Fruit fly (Drosophila melanogaster): ENCODE data around the gene RfC38.

Gene RfC38

DNA sequence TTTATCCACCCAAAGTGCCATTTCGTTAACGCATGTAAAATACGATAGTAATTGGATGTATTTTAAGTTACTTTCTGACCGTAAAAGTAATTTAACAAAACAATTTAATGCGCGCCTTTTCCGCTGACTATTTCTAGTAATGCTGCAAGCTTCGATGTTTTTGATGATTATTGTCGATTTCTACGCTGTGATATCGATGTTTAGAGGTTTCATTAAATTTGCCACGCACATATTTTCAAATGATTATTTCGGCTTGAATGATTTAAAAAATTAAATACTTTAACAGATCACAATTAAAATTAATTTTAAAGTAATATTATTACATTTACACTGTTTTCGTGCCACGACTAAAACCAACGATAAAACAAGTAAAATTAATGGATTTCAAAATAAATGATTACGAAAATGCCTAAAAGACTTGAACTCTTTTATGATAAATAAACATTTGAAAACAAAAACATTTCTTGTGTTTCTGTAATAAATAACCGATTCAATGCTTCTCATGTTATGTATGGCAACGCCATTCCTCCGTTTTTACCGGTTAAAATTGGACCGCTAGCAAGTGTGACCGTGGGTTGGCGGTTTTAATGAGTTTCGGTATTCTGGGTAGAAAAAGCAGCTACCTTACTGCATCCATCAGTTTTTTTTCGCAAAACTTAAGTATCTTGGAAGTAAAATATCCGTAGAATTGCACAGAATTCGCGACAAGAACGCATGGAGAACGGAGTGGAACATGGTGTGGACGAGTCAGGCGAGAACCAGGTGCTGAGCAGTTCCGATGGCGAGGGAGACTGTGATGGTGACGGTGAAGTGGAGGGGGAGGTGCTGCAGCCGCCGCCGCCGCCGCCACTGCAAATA lies at the start of gene RfC38, which contains the start of gene CG4751:
RfC38 (minus strand) TSS at position 495 of the 858 bp plus-strand sequence.
CG4751 (plus strand) TSS at position 587 of the 858 bp plus-strand sequence.
- peak; percentile 1 for TF ChIP-seq CG17801 (GFP tag; optimal IDR thresholded peaks at IDR 0.05; ENCODE audit: partially characterized antibody)

DNA sequence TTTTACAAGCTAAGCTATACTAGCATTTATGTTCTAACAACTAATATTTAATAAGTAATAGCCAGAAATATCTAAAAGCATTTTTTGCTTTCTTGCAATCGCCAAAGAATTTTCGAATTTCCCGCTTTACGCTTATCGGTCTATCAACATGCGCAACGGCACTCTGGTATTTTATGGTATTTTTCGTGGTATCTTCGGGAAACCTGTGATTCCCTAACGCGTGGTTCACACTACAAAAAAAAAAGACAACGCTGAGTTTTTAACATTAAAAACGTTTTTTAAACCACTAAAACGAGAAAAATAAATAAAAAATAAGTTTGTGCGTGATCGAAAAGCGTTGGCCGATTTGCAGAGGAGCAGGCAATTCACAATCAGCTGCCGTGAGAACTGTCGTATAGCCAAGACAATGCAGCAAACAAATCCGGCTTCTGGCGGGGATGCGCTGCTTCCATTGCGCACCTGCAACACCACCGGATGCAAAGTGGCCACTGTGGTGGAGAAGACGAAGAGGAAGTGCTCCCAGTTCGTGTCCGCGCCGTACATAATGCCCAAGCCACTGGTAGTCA lies 48.5 kb upstream of the RfC38 start, which contains the start of gene Boh2:
Boh2 (plus strand) TSS at position 207 of the 566 bp plus-strand sequence.
- TF ChIP-seq CG17801 (GFP tag; optimal IDR thresholded peaks at IDR 0.05; ENCODE audit: partially characterized antibody) = peak; percentile 50

DNA sequence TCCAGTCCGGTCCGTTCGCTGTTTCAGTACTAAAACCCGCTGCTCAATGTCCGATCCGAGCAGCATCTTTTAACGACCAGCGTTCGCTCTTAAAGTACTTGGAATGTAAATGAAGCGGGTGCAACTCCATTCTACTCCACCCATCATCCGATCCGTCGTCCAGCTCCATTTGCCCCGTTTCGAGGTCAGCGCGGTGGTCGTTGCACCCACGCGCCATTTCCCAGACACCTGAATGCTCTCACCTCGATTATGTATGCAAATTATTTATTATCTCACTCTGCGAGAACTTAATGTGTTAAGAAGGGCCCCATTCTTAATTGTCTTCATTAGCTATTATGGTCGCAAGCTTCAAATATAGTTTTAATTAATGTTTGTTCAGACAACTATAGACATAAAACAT lies 47.9 kb upstream of the RfC38 start:
- TF ChIP-seq CG17801 (GFP tag; optimal IDR thresholded peaks at IDR 0.05; ENCODE audit: partially characterized antibody) = no peak

- TF ChIP-seq CG17801 (GFP tag; optimal IDR thresholded peaks at IDR 0.05; ENCODE audit: partially characterized antibody) = no peak
These were observed 45.2 kb upstream of the RfC38 start for dm6 chr2L:11175393-11176258.

DNA sequence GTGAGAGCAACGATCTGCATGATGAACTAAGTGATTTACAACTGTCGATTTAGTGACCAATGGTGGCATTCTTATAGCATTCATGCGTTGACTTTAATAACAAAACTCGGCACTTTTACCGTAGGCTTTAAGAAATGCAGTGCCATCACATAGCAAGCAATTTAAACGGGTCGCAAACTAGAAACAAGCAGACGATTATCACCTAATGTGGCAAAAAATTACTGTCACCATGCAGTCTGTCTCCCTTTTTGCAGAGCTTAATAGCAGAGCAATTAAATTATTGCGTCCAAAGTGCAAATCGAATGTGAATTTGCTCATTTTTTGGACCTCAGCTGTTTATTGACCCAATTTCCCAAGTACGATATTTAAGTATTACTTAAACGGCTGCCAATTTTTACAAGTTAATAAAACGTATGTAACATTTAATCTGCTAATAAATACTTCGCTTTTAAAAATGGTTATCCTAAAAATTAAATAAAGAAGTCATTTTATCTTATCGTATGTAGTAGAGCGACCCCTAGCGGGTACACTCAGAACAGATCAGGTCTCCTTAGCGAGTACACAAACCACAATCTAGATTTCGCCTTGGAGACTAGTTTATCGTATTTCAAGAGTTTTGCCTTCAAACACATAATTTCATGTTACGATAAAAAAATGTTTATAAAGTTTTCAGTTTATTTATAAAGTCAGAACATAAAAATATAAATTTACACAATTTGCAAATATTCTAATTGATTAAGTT lies 41.3 kb upstream of the RfC38 start, which contains the start of gene Vm32E:
Vm32E (minus strand) TSS at position 51 of the 742 bp plus-strand sequence.
- no peak for TF ChIP-seq CG17801 (GFP tag; optimal IDR thresholded peaks at IDR 0.05; ENCODE audit: partially characterized antibody)

DNA sequence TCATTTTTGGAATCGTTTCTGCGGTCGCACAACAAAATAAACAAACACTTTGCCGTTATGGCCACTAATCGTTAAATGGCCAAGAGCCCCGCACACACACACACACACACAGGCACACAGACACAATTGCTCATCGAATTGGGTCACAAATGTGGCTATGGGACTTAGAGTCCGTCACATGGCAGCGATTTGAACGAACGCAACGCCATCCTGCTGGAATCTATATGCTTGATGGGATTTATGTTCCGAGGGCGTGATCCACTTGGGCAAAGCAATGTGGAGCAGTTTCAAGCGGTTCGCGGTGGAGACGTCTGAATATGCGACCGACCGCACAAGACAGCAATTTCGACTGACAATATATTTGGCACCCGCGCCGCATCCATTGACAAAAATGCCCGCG lies 40.1 kb upstream of the RfC38 start:
- no peak for TF ChIP-seq CG17801 (GFP tag; optimal IDR thresholded peaks at IDR 0.05; ENCODE audit: partially characterized antibody)

DNA sequence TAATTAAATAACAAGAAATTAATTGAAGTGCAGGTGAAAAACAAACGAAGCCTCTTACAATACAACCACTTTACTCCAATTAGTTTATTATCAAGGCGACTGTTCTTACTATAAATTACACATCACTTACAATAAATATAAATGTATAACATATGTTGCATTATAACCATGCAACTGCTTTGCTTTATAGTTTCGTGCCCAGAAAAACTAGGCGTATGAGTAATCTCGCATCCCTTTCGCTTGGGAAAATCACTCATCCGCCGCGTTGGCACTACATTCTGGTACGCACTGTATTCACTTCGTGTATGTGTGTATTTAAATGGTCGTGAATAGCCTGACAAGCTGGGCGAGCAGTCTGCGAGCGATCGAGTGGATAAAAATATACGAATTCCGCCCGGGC lies 39.5 kb upstream of the RfC38 start:
- no peak for TF ChIP-seq CG17801 (GFP tag; optimal IDR thresholded peaks at IDR 0.05; ENCODE audit: partially characterized antibody)

- no peak for TF ChIP-seq CG17801 (GFP tag; optimal IDR thresholded peaks at IDR 0.05; ENCODE audit: partially characterized antibody)
These were observed 38.5 kb upstream of the RfC38 start for dm6 chr2L:11168684-11169549.

DNA sequence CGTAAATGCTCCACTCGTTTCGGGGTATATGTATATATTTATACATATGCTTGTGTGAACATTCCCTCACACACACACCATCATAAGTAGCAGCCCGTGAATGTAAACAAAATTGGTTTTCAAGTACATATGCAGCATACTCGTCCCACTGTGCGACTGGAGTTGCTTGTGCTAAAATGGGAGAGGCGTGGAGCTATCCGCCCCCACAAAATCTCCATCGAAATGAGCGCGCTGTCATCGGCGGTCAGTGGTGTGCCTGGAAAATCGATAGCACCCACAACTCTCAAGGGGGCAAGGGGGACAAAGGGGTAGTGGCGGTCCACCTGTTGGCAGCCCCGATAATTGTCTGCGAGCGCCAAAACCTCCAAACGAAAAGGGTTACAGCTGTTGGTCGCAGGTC lies 37.6 kb upstream of the RfC38 start:
- TF ChIP-seq CG17801 (GFP tag; optimal IDR thresholded peaks at IDR 0.05; ENCODE audit: partially characterized antibody) = no peak

DNA sequence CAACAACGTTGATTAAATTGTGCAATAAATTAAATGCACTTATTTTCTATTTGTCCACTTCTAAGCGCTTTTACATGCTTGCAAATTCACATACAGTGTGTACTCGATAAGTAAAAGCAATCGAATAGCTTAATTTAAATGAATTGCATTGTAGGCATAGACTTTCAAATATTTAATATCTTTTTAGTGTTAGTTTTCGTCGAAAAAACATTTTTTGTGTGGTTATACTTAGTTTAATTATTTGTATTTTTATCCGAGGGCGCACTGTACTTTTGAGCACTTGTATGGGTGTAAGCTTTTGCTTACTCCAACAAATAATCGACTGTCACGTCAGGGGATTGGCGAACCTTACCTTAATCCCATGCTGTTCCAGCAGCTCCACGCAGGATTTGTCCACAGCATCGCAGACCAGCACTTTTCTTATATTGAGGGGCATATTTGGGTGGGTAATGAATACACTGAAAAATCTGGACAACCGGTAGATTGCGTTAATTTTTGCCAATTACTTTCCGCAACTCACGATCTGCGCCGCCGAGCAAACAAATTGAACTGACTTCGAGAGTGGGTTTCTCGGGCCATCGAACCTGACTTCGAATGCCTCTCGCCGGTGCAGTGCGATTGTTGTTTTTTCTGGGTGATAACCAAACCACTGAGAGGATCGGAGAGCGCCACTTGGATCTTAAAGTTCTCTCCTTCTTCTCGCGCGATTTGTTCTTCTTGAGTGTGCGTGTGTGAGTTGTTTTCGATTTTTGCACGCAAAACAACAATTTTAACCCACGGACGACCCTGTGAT lies 24.9 kb upstream of the RfC38 start, which contains the start of gene CG6287:
CG6287 (minus strand) TSS at position 556 of the 793 bp plus-strand sequence.
- peak; percentile 99 for TF ChIP-seq CG17801 (GFP tag; optimal IDR thresholded peaks at IDR 0.05; ENCODE audit: partially characterized antibody)

DNA sequence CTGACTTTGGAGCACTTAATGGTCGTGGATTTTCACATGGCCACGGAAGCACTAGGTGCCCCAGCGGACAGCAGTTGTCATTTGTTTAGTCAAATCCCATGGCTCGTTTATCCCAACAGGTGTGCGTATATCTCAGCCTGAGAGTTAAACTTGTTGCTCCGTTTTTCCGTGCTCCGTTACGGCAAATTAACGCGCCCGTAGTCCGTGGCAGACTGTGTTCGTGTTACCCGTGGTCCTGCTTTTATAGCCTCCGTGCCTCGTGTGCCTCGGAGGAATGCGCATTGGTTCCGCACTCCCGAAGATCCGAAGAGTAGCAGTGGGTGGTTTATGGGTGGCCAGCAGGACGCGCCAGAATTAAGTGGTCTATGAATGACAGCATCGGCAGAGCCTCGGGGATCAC lies 18.5 kb upstream of the RfC38 start, which contains the start of gene Gyc32E:
Gyc32E (minus strand) TSS at position 133 of the 400 bp plus-strand sequence.
- no peak for TF ChIP-seq CG17801 (GFP tag; optimal IDR thresholded peaks at IDR 0.05; ENCODE audit: partially characterized antibody)

- no peak for TF ChIP-seq CG17801 (GFP tag; optimal IDR thresholded peaks at IDR 0.05; ENCODE audit: partially characterized antibody)
These were observed 14.9 kb upstream of the RfC38 start, which contains the start of gene CG31867 for dm6 chr2L:11145317-11145716. Gene CG31867, minus strand, starts transcription at chr2L:11145417.

All from ovary, adult (tissue).